Fruit fly (Drosophila melanogaster): ENCODE results near the gene Serinc.

Gene Serinc

dm6 chr3L:16442628-16443027 is 30.1 kb downstream of the Serinc start (continued):
- TF ChIP-seq her (GFP tag; optimal IDR thresholded peaks at IDR 0.05): no peak
- TF ChIP-seq ham (GFP tag; IDR thresholded peaks at IDR 0.05): no peak
- TF ChIP-seq CG10147 (GFP tag; optimal IDR thresholded peaks at IDR 0.05): no peak
- TF ChIP-seq az2 (GFP tag; optimal IDR thresholded peaks at IDR 0.05): peak; percentile 1
- no peak for TF ChIP-seq nmo (GFP tag; optimal IDR thresholded peaks at IDR 0.05)
- no peak for TF ChIP-seq CG7987 (GFP tag; optimal IDR thresholded peaks at IDR 0.05)
- no peak for TF ChIP-seq nerfin-1 (tag; optimal IDR thresholded peaks at IDR 0.05)
- no peak for TF ChIP-seq CG16813 (GFP tag; IDR thresholded peaks at IDR 0.05; ENCODE audit: partially characterized antibody)
- no peak for TF ChIP-seq CG14710 (tag; optimal IDR thresholded peaks at IDR 0.05)
- peak; percentile 35 for TF ChIP-seq Blimp-1 (GFP tag; optimal IDR thresholded peaks at IDR 0.05)
- TF ChIP-seq Sox102F (GFP tag; optimal IDR thresholded peaks at IDR 0.05): peak; percentile 70
- TF ChIP-seq bowl (GFP tag; IDR thresholded peaks at IDR 0.05): no peak
- no peak for TF ChIP-seq Scr (GFP tag; IDR thresholded peaks at IDR 0.05; ENCODE audit: partially characterized antibody)
- TF ChIP-seq vvl (GFP tag; IDR thresholded peaks at IDR 0.05): peak; percentile 26; the same call in 1 of the 2 replicates
- peak; percentile 8 for TF ChIP-seq CG1529 (GFP tag; optimal IDR thresholded peaks at IDR 0.05)
- peak; percentile 41 for TF ChIP-seq phol (tag; optimal IDR thresholded peaks at IDR 0.05)
- no peak for TF ChIP-seq pfk (GFP tag; optimal IDR thresholded peaks at IDR 0.05)
- TF ChIP-seq CG31441 (GFP tag; IDR thresholded peaks at IDR 0.05): peak; percentile 24; the same call in 1 of the 2 replicates
- no peak for TF ChIP-seq CG14965 (GFP tag; optimal IDR thresholded peaks at IDR 0.05; ENCODE audit: borderline replicate concordance)
- TF ChIP-seq row (GFP tag; IDR thresholded peaks at IDR 0.05): 0 out of 3 replicates have a peak, but pooled peaks have one; percentile 26
- TF ChIP-seq dmrt99B (tag; optimal IDR thresholded peaks at IDR 0.05): peak; percentile 43
- TF ChIP-seq CG2712 (tag; optimal IDR thresholded peaks at IDR 0.05): peak; percentile 22
- TF ChIP-seq gem (tag; optimal IDR thresholded peaks at IDR 0.05): peak; percentile 41
- peak; percentile 35 for TF ChIP-seq CG10979 (tag; optimal IDR thresholded peaks at IDR 0.05)
- 0 out of 3 replicates have a peak, but pooled peaks have one; percentile 26 for TF ChIP-seq CG17361 (GFP tag; IDR thresholded peaks at IDR 0.05)
- TF ChIP-seq CG1603 (tag; optimal IDR thresholded peaks at IDR 0.05): peak; percentile 44
- TF ChIP-seq bsh (GFP tag; optimal IDR thresholded peaks at IDR 0.05): peak in 1 of 2 experiments; percentile 44
- no peak for TF ChIP-seq CG8478 (optimal IDR thresholded peaks at IDR 0.05)
- peak; percentile 42 for TF ChIP-seq CG18262 (tag; optimal IDR thresholded peaks at IDR 0.05)
- TF ChIP-seq CG5953 (GFP tag; IDR thresholded peaks at IDR 0.05): 0 out of 2 replicates have a peak, but pooled peaks have one; percentile 5
- no peak for TF ChIP-seq CG6175 (GFP tag; IDR thresholded peaks at IDR 0.05)
- TF ChIP-seq CG11504 (tag; optimal IDR thresholded peaks at IDR 0.05): peak; percentile 44
- peak; percentile 17 for TF ChIP-seq CG8388 (GFP tag; optimal IDR thresholded peaks at IDR 0.05)
- TF ChIP-seq Bteb2 (GFP tag; optimal IDR thresholded peaks at IDR 0.05): no peak
- TF ChIP-seq wor (GFP tag; IDR thresholded peaks at IDR 0.05): peak; percentile 45; the same call in 1 of the 2 replicates

dm6 chr3L:16451887-16452751 is 39.6 kb downstream of the Serinc start, which contains the start of gene dsx-c73A:
Gene dsx-c73A (minus strand): TSS chr3L:16451958.
- TF ChIP-seq maf-S (GFP tag; optimal IDR thresholded peaks at IDR 0.05) (no peak), CG14667 (GFP tag; IDR thresholded peaks at IDR 0.05) (no peak), CG2199 (GFP tag; IDR thresholded peaks at IDR 0.05) (peak; percentile 97), grau (tag; optimal IDR thresholded peaks at IDR 0.05) (peak; percentile 48), Camta (GFP tag; optimal IDR thresholded peaks at IDR 0.05) (no peak), CG3163 (GFP tag; optimal IDR thresholded peaks at IDR 0.05) (peak; percentile 90), dpn (GFP tag; optimal IDR thresholded peaks at IDR 0.05) (peak in 1 of 2 experiments; percentile 29), CG4404 (GFP tag; IDR thresholded peaks at IDR 0.05) (0 out of 2 replicates have a peak, but pooled peaks have one; percentile 7), CG31441 (GFP tag; IDR thresholded peaks at IDR 0.05) (peak; percentile 52; the same call in 1 of the 2 replicates), CG4328 (GFP tag; optimal IDR thresholded peaks at IDR 0.05) (no peak), aop (GFP tag; IDR thresholded peaks at IDR 0.05) (no peak), Elba2 (GFP tag; optimal IDR thresholded peaks at IDR 0.05) (no peak), Stat92E (GFP tag; optimal IDR thresholded peaks at IDR 0.05) (no peak), ind (GFP tag; optimal IDR thresholded peaks at IDR 0.05) (no peak), C15 (GFP tag; IDR thresholded peaks at IDR 0.05) (no peak), MBD-R2 (GFP tag; IDR thresholded peaks at IDR 0.05) (no peak)

All from whole organism, embryonic.